Worm (Caenorhabditis elegans) whole organism, midembryonic: ENCODE data around the gene sra-12.

ENCODE experiments used
- flt-1 ChIP-seq: fragments of 200-800 bp; sonication (Bioruptor generic); IDR thresholded peaks from 2 replicates; pipeline ENCODE4 v1.3.6; 2022; ENCODE audit warnings: missing genetic modification characterization, missing compliant biosample characterization
- ref-1 ChIP-seq: fragments of 200-800 bp; sonication (Bioruptor generic); conservative IDR thresholded peaks from 2 replicates; pipeline ENCODE4 v1.3.6; 2022; ENCODE audit warnings: missing genetic modification reagents, missing genetic modification characterization, missing compliant biosample characterization

DNA sequence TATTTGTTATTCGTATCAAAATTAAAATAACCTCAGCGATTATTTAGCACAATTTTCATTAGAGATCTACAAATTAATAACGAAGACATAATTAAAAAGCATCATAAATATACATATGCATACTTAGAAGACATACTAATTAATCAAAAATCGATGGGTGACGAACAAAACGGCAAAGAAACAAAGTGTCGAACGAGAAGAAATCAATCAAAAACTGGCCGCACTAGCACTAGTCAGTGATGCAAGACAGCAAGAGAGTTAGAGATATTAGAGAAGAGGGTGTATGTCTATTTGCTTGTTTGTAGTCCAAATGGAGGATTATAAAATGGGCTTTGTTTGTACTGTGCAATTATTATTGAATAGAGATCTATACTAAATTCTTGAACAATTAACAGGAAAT lies 42.6 kb upstream of the sra-12 start:
- no peak for TF ChIP-seq flt-1 (GFP tag; lab: Robert Waterston, UW)
- no peak for TF ChIP-seq ref-1 (GFP tag; lab: Robert Waterston, UW)
